Fruit fly (Drosophila melanogaster) whole organism, embryonic: ENCODE data around the gene CG9391.

Experiments used
- Awh ChIP-seq: fragments of 200-800 bp; sonication (Bioruptor generic); IDR thresholded peaks from 2 replicates; pipeline ENCODE4, ENCODE4 v1.3.6; 2022; ENCODE audit warnings: missing biosample characterization, missing genetic modification characterization
- B-H1 ChIP-seq: fragments of 200-800 bp; sonication (Bioruptor generic); IDR thresholded peaks from 3 replicates; pipeline ENCODE4 v1.3.6; 2022; ENCODE audit warnings: missing biosample characterization, missing genetic modification characterization
- CG10543 ChIP-seq: fragments of 200-800 bp; sonication (Bioruptor generic); optimal IDR thresholded peaks from 3 replicates; lab custom pipeline; 2017; ENCODE audit warnings: missing biosample characterization, mild to moderate bottlenecking, missing genetic modification characterization, moderate library complexity
- CG11504 ChIP-seq: fragments of 200-800 bp; sonication (Bioruptor generic); optimal IDR thresholded peaks from 3 replicates; lab custom pipeline; 2019; ENCODE audit warnings: missing biosample characterization, mild to moderate bottlenecking, missing genetic modification characterization, moderate library complexity
- CG11560 ChIP-seq: fragments of 200-800 bp; sonication (Bioruptor generic); IDR thresholded peaks from 3 replicates; pipeline ENCODE4 v1.3.6; 2022; ENCODE audit warnings: missing biosample characterization, missing genetic modification characterization
- CG12155 ChIP-seq: fragments of 200-800 bp; sonication (Bioruptor generic); optimal IDR thresholded peaks from 3 replicates; lab custom pipeline; 2016; ENCODE audit warnings: missing biosample characterization, missing genetic modification characterization
- CG14050 ChIP-seq: fragments of 200-800 bp; sonication (Bioruptor generic); IDR thresholded peaks from 3 replicates; pipeline ENCODE4 v1.3.6; 2022; ENCODE audit warnings: missing biosample characterization, missing genetic modification characterization
- CG15601 ChIP-seq: fragments of 200-800 bp; sonication (Bioruptor generic); optimal IDR thresholded peaks from 3 replicates; lab custom pipeline; 2019; ENCODE audit warnings: missing biosample characterization, mild to moderate bottlenecking, missing genetic modification characterization, moderate library complexity
- CG17328 ChIP-seq: fragments of 200-800 bp; sonication (Bioruptor generic); IDR thresholded peaks from 2 replicates; pipeline ENCODE4 v1.3.6; 2022; ENCODE audit warnings: missing biosample characterization, missing genetic modification characterization
- CG17802 ChIP-seq: fragments of 200-800 bp; sonication (Bioruptor generic); optimal IDR thresholded peaks from 2 replicates; lab custom pipeline; 2018; ENCODE audit warnings: missing biosample characterization, mild to moderate bottlenecking, missing genetic modification characterization, moderate library complexity
- CG1832 ChIP-seq: fragments of 200-800 bp; sonication (Bioruptor generic); optimal IDR thresholded peaks from 2 replicates; lab custom pipeline; 2017; ENCODE audit warnings: missing biosample characterization, mild to moderate bottlenecking, missing genetic modification characterization, inconsistent platforms
- CG2199 ChIP-seq: fragments of 200-800 bp; sonication (Bioruptor generic); IDR thresholded peaks from 3 replicates; pipeline ENCODE4 v1.3.6; 2022; ENCODE audit warnings: missing biosample characterization, missing genetic modification characterization
- CG2875 ChIP-seq: fragments of 200-800 bp; sonication (Bioruptor generic); optimal IDR thresholded peaks from 2 replicates; lab custom pipeline; 2017; ENCODE audit warnings: missing biosample characterization, mild to moderate bottlenecking, missing genetic modification characterization, missing genetic modification reagents
- CG3065 ChIP-seq: fragments of 200-800 bp; sonication (Bioruptor generic); optimal IDR thresholded peaks from 2 replicates; lab custom pipeline; 2016; ENCODE audit warnings: missing biosample characterization, missing genetic modification characterization
- CG31365 ChIP-seq: fragments of 200-800 bp; sonication (Bioruptor generic); optimal IDR thresholded peaks from 2 replicates; lab custom pipeline; 2018; ENCODE audit warnings: missing biosample characterization, mild to moderate bottlenecking, missing genetic modification characterization
- CG3163 ChIP-seq: fragments of 200-800 bp; sonication (Bioruptor generic); optimal IDR thresholded peaks from 3 replicates; lab custom pipeline; 2016; ENCODE audit warnings: missing biosample characterization, missing genetic modification characterization
- CG33557 ChIP-seq: fragments of 200-800 bp; sonication (Bioruptor generic); optimal IDR thresholded peaks from 2 replicates; lab custom pipeline; 2019; ENCODE audit warnings: missing biosample characterization, mild to moderate bottlenecking, missing genetic modification characterization, moderate library complexity
- CG4820 ChIP-seq: fragments of 200-800 bp; sonication (Bioruptor generic); optimal IDR thresholded peaks from 3 replicates; lab custom pipeline; 2016; ENCODE audit warnings: missing biosample characterization, missing genetic modification characterization
- CG6254 ChIP-seq: fragments of 200-800 bp; sonication (Bioruptor generic); optimal IDR thresholded peaks from 3 replicates; lab custom pipeline; 2017; ENCODE audit warnings: mild to moderate bottlenecking, missing biosample characterization, missing genetic modification reagents, missing genetic modification characterization
- CG6689 ChIP-seq: fragments of 200-800 bp; sonication (Bioruptor generic); IDR thresholded peaks from 2 replicates; pipeline ENCODE4 v1.3.6; 2022; ENCODE audit warnings: missing biosample characterization, missing genetic modification characterization
- CG9437 ChIP-seq: fragments of 200-800 bp; sonication (Bioruptor generic); optimal IDR thresholded peaks from 2 replicates; lab custom pipeline; 2018; ENCODE audit warnings: missing biosample characterization, mild to moderate bottlenecking, missing genetic modification characterization
- CG9609 ChIP-seq: fragments of 200-800 bp; sonication (Bioruptor generic); optimal IDR thresholded peaks from 3 replicates; lab custom pipeline; 2016; ENCODE audit warnings: missing biosample characterization, missing genetic modification characterization
- D19B ChIP-seq: fragments of 200-800 bp; sonication (Bioruptor generic); optimal IDR thresholded peaks from 2 replicates; lab custom pipeline; 2017; ENCODE audit warnings: missing biosample characterization, mild to moderate bottlenecking, missing genetic modification characterization
- Deaf1 ChIP-seq: fragments of 200-800 bp; optimal IDR thresholded peaks from 3 replicates; lab custom pipeline; 2019; ENCODE audit warnings: missing biosample characterization, mild to moderate bottlenecking, missing genetic modification characterization, moderate library complexity
- Dip2 ChIP-seq: fragments of 200-800 bp; sonication (Bioruptor generic); IDR thresholded peaks from 2 replicates; pipeline ENCODE4 v1.3.6; 2022; ENCODE audit warnings: missing biosample characterization, missing genetic modification characterization
- Elba2 ChIP-seq: fragments of 200-800 bp; sonication (Bioruptor generic); optimal IDR thresholded peaks from 3 replicates; lab custom pipeline; 2016; ENCODE audit warnings: missing biosample characterization, missing genetic modification characterization
- Ets65A ChIP-seq: fragments of 200-800 bp; sonication (Bioruptor generic); peaks from one replicate; lab custom pipeline; 2016; ENCODE audit warnings: missing biosample characterization, missing genetic modification characterization
- Hr51 ChIP-seq, 2 experiments: fragments of 200-800 bp; sonication (Bioruptor generic); optimal IDR thresholded peaks; 2 replicates in 1 of 2; 3 replicates in 1 of 2; lab custom pipeline; 2016 to 2018; ENCODE audit warnings: missing biosample characterization in 2 of 2, missing genetic modification characterization in 2 of 2, mild to moderate bottlenecking in 1 of 2, moderate library complexity in 1 of 2
- Mad ChIP-seq: fragments of 200-800 bp; sonication (Bioruptor generic); optimal IDR thresholded peaks from 2 replicates; lab custom pipeline; 2016; ENCODE audit warnings: missing biosample characterization, missing genetic modification characterization
- Oli ChIP-seq: fragments of 200-800 bp; sonication (Bioruptor generic); optimal IDR thresholded peaks from 2 replicates; lab custom pipeline; 2018; ENCODE audit warnings: missing biosample characterization, mild to moderate bottlenecking, missing genetic modification characterization, moderate library complexity
- Optix ChIP-seq: fragments of 200-800 bp; sonication (Bioruptor generic); IDR thresholded peaks from 3 replicates; pipeline ENCODE4 v1.3.6; 2022; ENCODE audit warnings: missing biosample characterization, missing genetic modification characterization
- Pdp1 ChIP-seq, 2 experiments: fragments of 200-800 bp; sonication (Bioruptor generic); optimal IDR thresholded peaks; 3 replicates each; lab custom pipeline; 2016; ENCODE audit warnings: missing biosample characterization in 2 of 2, missing genetic modification characterization in 2 of 2, mild to moderate bottlenecking in 1 of 2, moderate library complexity in 1 of 2
- Poxn ChIP-seq: fragments of 200-800 bp; sonication (Bioruptor generic); IDR thresholded peaks from 2 replicates; pipeline ENCODE4 v1.3.6; 2022; ENCODE audit warnings: missing biosample characterization, missing genetic modification characterization
- Sox102F ChIP-seq: fragments of 200-800 bp; sonication (Bioruptor generic); optimal IDR thresholded peaks from 2 replicates; lab custom pipeline; 2018; ENCODE audit warnings: missing biosample characterization, mild to moderate bottlenecking, missing genetic modification characterization, moderate library complexity
- Sry-β ChIP-seq: fragments of 200-800 bp; sonication (Bioruptor generic); optimal IDR thresholded peaks from 2 replicates; lab custom pipeline; 2018; ENCODE audit warnings: missing biosample characterization, mild to moderate bottlenecking, missing genetic modification characterization, moderate library complexity
- Vsx1 ChIP-seq: fragments of 200-800 bp; sonication (Bioruptor generic); optimal IDR thresholded peaks from 2 replicates; lab custom pipeline; 2017; ENCODE audit warnings: missing biosample characterization, mild to moderate bottlenecking, missing genetic modification characterization, missing genetic modification reagents
- al ChIP-seq: fragments of 200-800 bp; sonication (Bioruptor generic); IDR thresholded peaks from 2 replicates; pipeline ENCODE4 v1.3.6; 2022; ENCODE audit warnings: missing biosample characterization, missing genetic modification characterization
- ap ChIP-seq: fragments of 200-800 bp; sonication (Bioruptor generic); IDR thresholded peaks from 2 replicates; pipeline ENCODE4 v1.3.6; 2022; ENCODE audit warnings: missing biosample characterization, missing genetic modification characterization
- caup ChIP-seq: fragments of 200-800 bp; sonication (Bioruptor generic); optimal IDR thresholded peaks from 3 replicates; lab custom pipeline; 2017; ENCODE audit warnings: missing biosample characterization, mild to moderate bottlenecking, missing genetic modification characterization, moderate library complexity; ENCODE audit not compliant: severe bottlenecking
- crp ChIP-seq, 2 experiments: fragments of 200-800 bp; sonication (Bioruptor generic); optimal IDR thresholded peaks; 2 replicates in 1 of 2; 3 replicates in 1 of 2; lab custom pipeline; 2017; ENCODE audit warnings: missing biosample characterization in 2 of 2, missing genetic modification characterization in 2 of 2, mild to moderate bottlenecking in 1 of 2, moderate library complexity in 1 of 2
- da ChIP-seq: fragments of 200-800 bp; sonication (Bioruptor generic); optimal IDR thresholded peaks from 2 replicates; lab custom pipeline; 2016; ENCODE audit warnings: missing biosample characterization, missing genetic modification characterization
- dati ChIP-seq: fragments of 200-800 bp; sonication (Bioruptor generic); IDR thresholded peaks from 2 replicates; pipeline ENCODE4 v1.3.6; 2022; ENCODE audit warnings: missing biosample characterization, missing genetic modification characterization
- esg ChIP-seq: fragments of 200-800 bp; sonication (Bioruptor generic); conservative IDR thresholded peaks from 2 replicates; pipeline ENCODE4 v1.3.6; 2022; ENCODE audit warnings: missing biosample characterization, missing genetic modification characterization
- ftz-f1 ChIP-seq: fragments of 200-800 bp; sonication (Bioruptor generic); optimal IDR thresholded peaks from 2 replicates; lab custom pipeline; 2016; ENCODE audit warnings: missing biosample characterization, missing genetic modification characterization
- insv ChIP-seq, 2 experiments: fragments of 200-800 bp; sonication (Bioruptor generic); optimal IDR thresholded peaks; 3 replicates each; lab custom pipeline; 2016 to 2018; ENCODE audit warnings: missing biosample characterization in 2 of 2, missing genetic modification characterization in 2 of 2
- lilli ChIP-seq: fragments of 200-800 bp; sonication (Bioruptor generic); optimal IDR thresholded peaks from 3 replicates; lab custom pipeline; 2016; ENCODE audit warnings: missing biosample characterization, missing genetic modification characterization
- pho ChIP-seq: fragments of 200-800 bp; sonication (Bioruptor generic); optimal IDR thresholded peaks from 2 replicates; lab custom pipeline; 2016; ENCODE audit warnings: missing biosample characterization, missing genetic modification characterization
- sna ChIP-seq: fragments of 200-800 bp; sonication (Bioruptor generic); IDR thresholded peaks from 2 replicates; pipeline ENCODE4 v1.3.6; 2022; ENCODE audit warnings: missing biosample characterization, missing genetic modification characterization; ENCODE audit not compliant: partially characterized antibody
- tap ChIP-seq: fragments of 200-800 bp; optimal IDR thresholded peaks from 3 replicates; lab custom pipeline; 2019; ENCODE audit warnings: missing biosample characterization, mild to moderate bottlenecking, missing genetic modification characterization, moderate library complexity
- tll ChIP-seq, 2 experiments: fragments of 200-800 bp in 1 of 2; fragments of >200 bp in 1 of 2; sonication (Bioruptor generic) in 1 of 2; optimal IDR thresholded peaks; 2 replicates each; lab custom pipeline; 2017 to 2019; ENCODE audit warnings: missing biosample characterization in 2 of 2, missing genetic modification characterization in 2 of 2, mild to moderate bottlenecking in 1 of 2, moderate library complexity in 1 of 2
- wek ChIP-seq: fragments of 200-800 bp; sonication (Bioruptor generic); optimal IDR thresholded peaks from 3 replicates; lab custom pipeline; 2018; ENCODE audit warnings: missing biosample characterization, mild to moderate bottlenecking, missing genetic modification characterization, moderate library complexity

Gene CG9391

DNA sequence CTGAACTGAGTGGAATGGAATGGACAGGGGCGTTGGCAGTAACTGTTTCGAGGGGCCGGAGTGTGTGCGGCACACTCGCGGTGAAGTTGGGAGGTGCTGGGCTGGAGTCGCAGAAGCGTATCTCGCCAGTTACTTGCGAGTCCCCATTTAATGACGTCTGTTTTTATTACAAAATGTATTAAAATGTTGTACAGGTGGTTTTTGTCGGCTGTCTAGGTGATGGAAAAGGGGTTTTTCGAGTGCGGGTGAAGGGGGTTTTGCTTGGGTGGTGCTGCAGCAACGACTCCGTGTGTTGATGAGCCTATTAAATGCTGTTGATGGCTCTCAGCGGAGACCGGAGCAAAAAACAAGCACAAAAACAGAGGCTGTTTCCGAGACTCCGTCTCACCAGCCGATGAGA is 16.8 kb downstream of the CG9391 start (continued):
- TF ChIP-seq ftz-f1 (GFP tag; lab: Kevin White, UChicago) (no peak), Ets65A (GFP tag; lab: Kevin White, UChicago) (no peak), CG33557 (GFP tag; lab: Kevin White, UChicago) (no peak), CG10543 (GFP tag; lab: Kevin White, UChicago) (peak; percentile 47), lilli (GFP tag; lab: Kevin White, UChicago) (peak; percentile 6), CG6689 (GFP tag; lab: Robert Waterston, UW) (peak; percentile 48), wek (GFP tag; lab: Kevin White, UChicago) (no peak), CG6254 (GFP tag; lab: Kevin White, UChicago) (no peak), CG3065 (GFP tag; lab: Kevin White, UChicago) (no peak), da (GFP tag; lab: Kevin White, UChicago) (no peak), Mad (GFP tag; lab: Kevin White, UChicago) (no peak), CG3163 (GFP tag; lab: Kevin White, UChicago) (no peak), insv (GFP tag; optimal IDR thresholded peaks at IDR 0.05; lab: Kevin White, UChicago) (no peak), Awh (GFP tag; lab: Robert Waterston, UW) (0 out of 2 replicates have a peak, but pooled peaks have one; percentile 9), al (GFP tag; lab: Robert Waterston, UW) (no peak), Dip2 (GFP tag; lab: Robert Waterston, UW) (no peak), Oli (tag; lab: Kevin White, UChicago) (peak; percentile 15), tap (tag; lab: Kevin White, UChicago) (no peak), Sry-β (no peak), CG11504 (tag; lab: Kevin White, UChicago) (peak; percentile 18), Vsx1 (no peak), Hr51 (GFP tag; optimal IDR thresholded peaks at IDR 0.05; lab: Kevin White, UChicago) (peak in 1 of 2 experiments; percentile 3), Poxn (GFP tag; lab: Robert Waterston, UW) (no peak), CG2199 (GFP tag; lab: Robert Waterston, UW) (no peak), ap (GFP tag; lab: Robert Waterston, UW) (no peak), CG11560 (tag; lab: Robert Waterston, UW) (no peak), caup (no peak), B-H1 (GFP tag; lab: Robert Waterston, UW) (no peak), Deaf1 (no peak), CG2875 (GFP tag; lab: Kevin White, UChicago) (no peak), CG17802 (tag; lab: Kevin White, UChicago) (no peak), CG14050 (GFP tag; lab: Robert Waterston, UW) (no peak), CG9437 (GFP tag; lab: Kevin White, UChicago) (no peak), CG15601 (tag; lab: Kevin White, UChicago) (no peak), tll (GFP tag; optimal IDR thresholded peaks at IDR 0.05; lab: Kevin White, UChicago) (no peak), dati (GFP tag; lab: Robert Waterston, UW) (no peak), Pdp1 (GFP tag; optimal IDR thresholded peaks at IDR 0.05; lab: Kevin White, UChicago) (no peak), esg (0 out of 2 replicates have a peak, but pooled peaks have one; percentile 29), CG1832 (GFP tag; lab: Kevin White, UChicago) (no peak), CG31365 (no peak), D19B (GFP tag; lab: Kevin White, UChicago) (no peak), sna (GFP tag; lab: Robert Waterston, UW) (no peak), Sox102F (GFP tag; lab: Kevin White, UChicago) (peak; percentile 36), CG12155 (GFP tag; lab: Kevin White, UChicago) (no peak), CG4820 (GFP tag; lab: Kevin White, UChicago) (peak; percentile 7), crp (GFP tag; optimal IDR thresholded peaks at IDR 0.05; lab: Kevin White, UChicago) (no peak), CG17328 (GFP tag; lab: Robert Waterston, UW) (peak; percentile 17; the same call in 1 of the 2 replicates), Optix (GFP tag; lab: Robert Waterston, UW) (peak; percentile 54; the same call in 1 of the 3 replicates), pho (GFP tag; lab: Kevin White, UChicago) (no peak), CG9609 (GFP tag; lab: Kevin White, UChicago) (no peak), Elba2 (GFP tag; lab: Kevin White, UChicago) (no peak)
